Fruit fly (Drosophila melanogaster) whole organism, embryonic: ENCODE results near the gene p24-2.

Experiments
- B-H2 ChIP-seq: fragments of 200-800 bp; sonication (Bioruptor generic); optimal IDR thresholded peaks from 2 replicates; lab custom pipeline; 2018; ENCODE audit warnings: missing biosample characterization, mild to moderate bottlenecking, missing genetic modification characterization
- CG10565 ChIP-seq: fragments of 200-800 bp; sonication (Bioruptor generic); optimal IDR thresholded peaks from 3 replicates; lab custom pipeline; 2016; ENCODE audit warnings: missing biosample characterization, mild to moderate bottlenecking, missing genetic modification characterization
- CG11456 ChIP-seq: fragments of 200-800 bp; sonication (Bioruptor generic); IDR thresholded peaks from 3 replicates; pipeline ENCODE4 v1.3.6; 2022; ENCODE audit warnings: missing biosample characterization, missing genetic modification characterization
- CG13775 ChIP-seq: fragments of 200-800 bp; sonication (Bioruptor generic); optimal IDR thresholded peaks from 3 replicates; lab custom pipeline; 2017; ENCODE audit warnings: missing biosample characterization, mild to moderate bottlenecking, missing genetic modification characterization
- CG16815 ChIP-seq: fragments of 200-800 bp; sonication (Bioruptor generic); optimal IDR thresholded peaks from 3 replicates; lab custom pipeline; 2017; ENCODE audit warnings: missing biosample characterization, mild to moderate bottlenecking, missing genetic modification characterization
- CG17802 ChIP-seq: fragments of 200-800 bp; sonication (Bioruptor generic); optimal IDR thresholded peaks from 2 replicates; lab custom pipeline; 2018; ENCODE audit warnings: missing biosample characterization, mild to moderate bottlenecking, missing genetic modification characterization, moderate library complexity
- CG18599 ChIP-seq: fragments of 200-800 bp; sonication (Bioruptor generic); optimal IDR thresholded peaks from 3 replicates; lab custom pipeline; 2017; ENCODE audit warnings: missing biosample characterization, missing genetic modification characterization, mild to moderate bottlenecking, moderate library complexity, missing genetic modification reagents
- CG2678 ChIP-seq: fragments of 200-800 bp; sonication (Bioruptor generic); optimal IDR thresholded peaks from 3 replicates; lab custom pipeline; 2019; ENCODE audit warnings: missing biosample characterization, mild to moderate bottlenecking, missing genetic modification characterization, moderate library complexity
- CG2889 ChIP-seq: fragments of 200-800 bp; sonication (Bioruptor generic); IDR thresholded peaks from 3 replicates; pipeline ENCODE4 v1.3.6; 2022; ENCODE audit warnings: missing biosample characterization, missing genetic modification characterization
- CG33557 ChIP-seq: fragments of 200-800 bp; sonication (Bioruptor generic); optimal IDR thresholded peaks from 2 replicates; lab custom pipeline; 2019; ENCODE audit warnings: missing biosample characterization, mild to moderate bottlenecking, missing genetic modification characterization, moderate library complexity
- CG34376 ChIP-seq: fragments of 200-800 bp; sonication (Bioruptor generic); optimal IDR thresholded peaks from 2 replicates; lab custom pipeline; 2018; ENCODE audit warnings: missing biosample characterization, mild to moderate bottlenecking, missing genetic modification characterization
- CG4282 ChIP-seq: fragments of 200-800 bp; sonication (Bioruptor generic); optimal IDR thresholded peaks from 2 replicates; lab custom pipeline; 2016; ENCODE audit warnings: missing biosample characterization, missing genetic modification characterization
- CG4328 ChIP-seq: fragments of 200-800 bp; sonication (Bioruptor generic); optimal IDR thresholded peaks from 3 replicates; lab custom pipeline; 2017; ENCODE audit warnings: missing biosample characterization, missing genetic modification reagents, missing genetic modification characterization
- CG4424 ChIP-seq: fragments of 200-800 bp; sonication (Bioruptor generic); optimal IDR thresholded peaks from 3 replicates; lab custom pipeline; 2016; ENCODE audit warnings: missing biosample characterization, missing genetic modification characterization
- CG4707 ChIP-seq: fragments of 200-800 bp; sonication (Bioruptor generic); optimal IDR thresholded peaks from 2 replicates; lab custom pipeline; 2018; ENCODE audit warnings: missing biosample characterization, mild to moderate bottlenecking, missing genetic modification characterization, moderate library complexity
- CG5245 ChIP-seq: fragments of 200-800 bp; sonication (Bioruptor generic); optimal IDR thresholded peaks from 3 replicates; lab custom pipeline; 2016; ENCODE audit warnings: missing biosample characterization, missing genetic modification characterization
- CG7556 ChIP-seq: fragments of 200-800 bp; sonication (Bioruptor generic); optimal IDR thresholded peaks from 2 replicates; lab custom pipeline; 2017; ENCODE audit warnings: missing biosample characterization, mild to moderate bottlenecking, missing genetic modification characterization
- CG7786 ChIP-seq: fragments of 200-800 bp; sonication (Bioruptor generic); optimal IDR thresholded peaks from 2 replicates; lab custom pipeline; 2016; ENCODE audit warnings: missing biosample characterization, missing genetic modification characterization
- CG7987 ChIP-seq: fragments of 200-800 bp; sonication (Bioruptor generic); optimal IDR thresholded peaks from 2 replicates; lab custom pipeline; 2018; ENCODE audit warnings: missing biosample characterization, mild to moderate bottlenecking, missing genetic modification characterization, moderate library complexity
- CG8765 ChIP-seq: fragments of 200-800 bp; sonication (Bioruptor generic); IDR thresholded peaks from 2 replicates; pipeline ENCODE4 v1.3.6; 2022; ENCODE audit warnings: missing biosample characterization, missing genetic modification characterization
- CG9437 ChIP-seq: fragments of 200-800 bp; sonication (Bioruptor generic); optimal IDR thresholded peaks from 2 replicates; lab custom pipeline; 2018; ENCODE audit warnings: missing biosample characterization, mild to moderate bottlenecking, missing genetic modification characterization
- CHES-1-like ChIP-seq: fragments of 200-800 bp; sonication (Bioruptor generic); optimal IDR thresholded peaks from 2 replicates; lab custom pipeline; 2016; ENCODE audit warnings: missing biosample characterization, missing genetic modification characterization
- CTCF ChIP-seq: fragments of 200-800 bp; sonication (Bioruptor generic); optimal IDR thresholded peaks from 2 replicates; lab custom pipeline; 2017; ENCODE audit warnings: missing biosample characterization, mild to moderate bottlenecking, missing genetic modification characterization, moderate library complexity
- Camta ChIP-seq: fragments of 200-800 bp; sonication (Bioruptor generic); optimal IDR thresholded peaks from 2 replicates; lab custom pipeline; 2016; ENCODE audit warnings: missing biosample characterization, missing genetic modification characterization
- CoRest ChIP-seq: fragments of 200-800 bp; sonication (Bioruptor generic); optimal IDR thresholded peaks from 3 replicates; lab custom pipeline; 2018; ENCODE audit warnings: missing biosample characterization, mild to moderate bottlenecking, missing genetic modification characterization, moderate library complexity
- H2.0 ChIP-seq: fragments of 200-800 bp; sonication (Bioruptor generic); IDR thresholded peaks from 2 replicates; pipeline ENCODE4 v1.3.6; 2022; ENCODE audit warnings: missing biosample characterization, missing genetic modification characterization
- Hr3 ChIP-seq: fragments of 200-800 bp; sonication (Bioruptor generic); optimal IDR thresholded peaks from 3 replicates; lab custom pipeline; 2016; ENCODE audit warnings: missing biosample characterization, missing genetic modification characterization
- Hsf ChIP-seq: fragments of 200-800 bp; sonication (Bioruptor generic); optimal IDR thresholded peaks from 3 replicates; lab custom pipeline; 2016; ENCODE audit warnings: missing biosample characterization, missing genetic modification characterization
- Nf-YB ChIP-seq: fragments of 200-800 bp; sonication (Bioruptor generic); optimal IDR thresholded peaks from 3 replicates; lab custom pipeline; 2019; ENCODE audit warnings: missing biosample characterization, mild to moderate bottlenecking, missing genetic modification characterization, moderate library complexity
- Opbp ChIP-seq: fragments of 200-800 bp; sonication (Bioruptor generic); IDR thresholded peaks from 3 replicates; pipeline ENCODE4 v1.3.6; 2022; ENCODE audit warnings: missing biosample characterization, missing genetic modification characterization; ENCODE audit not compliant: partially characterized antibody
- Optix ChIP-seq: fragments of 200-800 bp; sonication (Bioruptor generic); IDR thresholded peaks from 3 replicates; pipeline ENCODE4 v1.3.6; 2022; ENCODE audit warnings: missing biosample characterization, missing genetic modification characterization
- Sox100B ChIP-seq: fragments of 200-800 bp; sonication (Bioruptor generic); optimal IDR thresholded peaks from 3 replicates; lab custom pipeline; 2018; ENCODE audit warnings: missing biosample characterization, mild to moderate bottlenecking, missing genetic modification characterization
- YL-1 ChIP-seq: fragments of 200-800 bp; sonication (Bioruptor generic); optimal IDR thresholded peaks from 3 replicates; lab custom pipeline; 2017; ENCODE audit warnings: missing biosample characterization, mild to moderate bottlenecking, missing genetic modification characterization
- br ChIP-seq: fragments of >200 bp; optimal IDR thresholded peaks from 2 replicates; lab custom pipeline; 2017
- btn ChIP-seq: fragments of 200-800 bp; sonication (Bioruptor generic); optimal IDR thresholded peaks from 2 replicates; lab custom pipeline; 2016; ENCODE audit warnings: missing biosample characterization, missing genetic modification characterization
- crol ChIP-seq: fragments of 200-800 bp; sonication (Bioruptor generic); IDR thresholded peaks from 2 replicates; pipeline ENCODE4 v1.3.6; 2022; ENCODE audit warnings: missing biosample characterization, missing genetic modification characterization
- gro ChIP-seq: fragments of 200-800 bp; sonication (Bioruptor generic); optimal IDR thresholded peaks from 2 replicates; lab custom pipeline; 2016; ENCODE audit warnings: missing biosample characterization, missing genetic modification characterization
- gt ChIP-seq: fragments of 200-800 bp; sonication (Bioruptor generic); IDR thresholded peaks from 2 replicates; pipeline ENCODE4 v1.3.6; 2022; ENCODE audit warnings: missing biosample characterization, missing genetic modification characterization
- lilli ChIP-seq: fragments of 200-800 bp; sonication (Bioruptor generic); optimal IDR thresholded peaks from 3 replicates; lab custom pipeline; 2016; ENCODE audit warnings: missing biosample characterization, missing genetic modification characterization
- nau ChIP-seq: fragments of 200-800 bp; sonication (Bioruptor generic); optimal IDR thresholded peaks from 3 replicates; lab custom pipeline; 2017; ENCODE audit warnings: missing biosample characterization, mild to moderate bottlenecking, missing genetic modification characterization, missing genetic modification reagents
- p53 ChIP-seq: fragments of 200-800 bp; sonication (Bioruptor generic); optimal IDR thresholded peaks from 2 replicates; lab custom pipeline; 2016; ENCODE audit warnings: missing biosample characterization, missing genetic modification characterization
- pb ChIP-seq: fragments of 200-800 bp; sonication (Bioruptor generic); optimal IDR thresholded peaks from 3 replicates; lab custom pipeline; 2016; ENCODE audit warnings: missing biosample characterization, missing genetic modification characterization
- pnt ChIP-seq: fragments of 200-800 bp; sonication (Bioruptor generic); optimal IDR thresholded peaks from 3 replicates; lab custom pipeline; 2016; ENCODE audit warnings: missing biosample characterization, missing genetic modification characterization
- pros ChIP-seq: fragments of 200-800 bp; sonication (Bioruptor generic); optimal IDR thresholded peaks from 3 replicates; lab custom pipeline; 2019; ENCODE audit warnings: missing biosample characterization, mild to moderate bottlenecking, missing genetic modification characterization, moderate library complexity
- pzg ChIP-seq: fragments of 200-800 bp; sonication (Bioruptor generic); optimal IDR thresholded peaks from 3 replicates; lab custom pipeline; 2018; ENCODE audit warnings: missing biosample characterization, mild to moderate bottlenecking, missing genetic modification characterization, moderate library complexity
- sens ChIP-seq: fragments of 200-800 bp; sonication (Bioruptor generic); peaks from one replicate; lab custom pipeline; 2016; ENCODE audit warnings: missing biosample characterization, missing genetic modification characterization
- sim ChIP-seq: fragments of 200-800 bp; sonication (Bioruptor generic); IDR thresholded peaks from 2 replicates; pipeline ENCODE4 v1.3.6; 2022; ENCODE audit warnings: missing biosample characterization, missing genetic modification characterization
- sug ChIP-seq: fragments of 200-800 bp; optimal IDR thresholded peaks from 2 replicates; lab custom pipeline; 2019; ENCODE audit warnings: missing biosample characterization, mild to moderate bottlenecking, missing genetic modification characterization, moderate library complexity
- tgo ChIP-seq: fragments of 200-800 bp; sonication (Bioruptor generic); IDR thresholded peaks from 3 replicates; pipeline ENCODE4 v1.3.6; 2022; ENCODE audit warnings: missing biosample characterization, missing genetic modification characterization
- tup ChIP-seq: fragments of 200-800 bp; sonication (Bioruptor generic); optimal IDR thresholded peaks from 2 replicates; lab custom pipeline; 2016; ENCODE audit warnings: missing biosample characterization, mild to moderate bottlenecking, missing genetic modification characterization, moderate library complexity
- vfl ChIP-seq: fragments of 200-800 bp; sonication (Bioruptor generic); optimal IDR thresholded peaks from 2 replicates; lab custom pipeline; 2016; ENCODE audit warnings: missing biosample characterization, missing genetic modification characterization
- zf30C ChIP-seq: fragments of 200-800 bp; sonication (Bioruptor generic); optimal IDR thresholded peaks from 3 replicates; lab custom pipeline; 2018; ENCODE audit warnings: missing biosample characterization, mild to moderate bottlenecking, missing genetic modification characterization
- zfh2 ChIP-seq: fragments of 200-800 bp; sonication (Bioruptor generic); optimal IDR thresholded peaks from 2 replicates; lab custom pipeline; 2016; ENCODE audit warnings: missing biosample characterization, missing genetic modification characterization

The p24-2 gene

dm6 chr3R:9702567-9702966, 10.0 kb upstream of the p24-2 start:
- TF ChIP-seq vfl (peak; percentile 81), CG13775 (GFP tag; lab: Kevin White, UChicago) (peak; percentile 73), Opbp (no peak), sens (GFP tag; lab: Kevin White, UChicago) (peak; percentile 98), CHES-1-like (GFP tag; lab: Kevin White, UChicago) (peak; percentile 79), CTCF (GFP tag; lab: Kevin White, UChicago) (peak; percentile 54), zf30C (GFP tag; lab: Kevin White, UChicago) (no peak), CG2889 (GFP tag; lab: Robert Waterston, UW) (no peak), YL-1 (GFP tag; lab: Kevin White, UChicago) (peak; percentile 75), gt (GFP tag; lab: Robert Waterston, UW) (no peak), zfh2 (GFP tag; lab: Kevin White, UChicago) (peak; percentile 77), br (no peak), CG33557 (GFP tag; lab: Kevin White, UChicago) (peak; percentile 42), tgo (GFP tag; lab: Robert Waterston, UW) (no peak), CG4424 (GFP tag; lab: Kevin White, UChicago) (peak; percentile 88), Hsf (GFP tag; lab: Kevin White, UChicago) (peak; percentile 89), sim (GFP tag; lab: Robert Waterston, UW) (no peak), pb (GFP tag; lab: Kevin White, UChicago) (peak; percentile 58), pros (GFP tag; lab: Kevin White, UChicago) (no peak), Nf-YB (GFP tag; lab: Kevin White, UChicago) (peak; percentile 76), CG7556 (GFP tag; lab: Kevin White, UChicago) (peak; percentile 82), pnt (GFP tag; lab: Kevin White, UChicago) (peak; percentile 73), crol (GFP tag; lab: Robert Waterston, UW) (no peak), CG34376 (GFP tag; lab: Kevin White, UChicago) (peak; percentile 65), CoRest (peak; percentile 90), Camta (peak; percentile 82), CG18599 (GFP tag; lab: Kevin White, UChicago) (peak; percentile 92), CG7987 (GFP tag; lab: Kevin White, UChicago) (peak; percentile 86), CG11456 (no peak), nau (peak; percentile 90), CG4707 (GFP tag; lab: Kevin White, UChicago) (peak; percentile 81), p53 (peak; percentile 42), tup (GFP tag; lab: Kevin White, UChicago) (peak; percentile 65), Optix (no peak), sug (tag; lab: Kevin White, UChicago) (peak; percentile 60), CG17802 (tag; lab: Kevin White, UChicago) (peak; percentile 69), CG4282 (GFP tag; lab: Kevin White, UChicago) (peak; percentile 49), btn (GFP tag; lab: Kevin White, UChicago) (peak; percentile 46), lilli (peak; percentile 94), CG10565 (GFP tag; lab: Kevin White, UChicago) (peak; percentile 55), CG7786 (GFP tag; lab: Kevin White, UChicago) (peak; percentile 61), CG9437 (GFP tag; lab: Kevin White, UChicago) (peak; percentile 78), CG8765 (GFP tag; lab: Robert Waterston, UW) (no peak), CG2678 (peak; percentile 93), H2.0 (GFP tag; lab: Robert Waterston, UW) (no peak), CG4328 (GFP tag; lab: Kevin White, UChicago) (peak; percentile 55), Sox100B (GFP tag; lab: Kevin White, UChicago) (peak; percentile 86), pzg (peak; percentile 6), CG16815 (GFP tag; lab: Kevin White, UChicago) (peak; percentile 62), gro (peak; percentile 89), Hr3 (GFP tag; lab: Kevin White, UChicago) (peak; percentile 82), B-H2 (GFP tag; lab: Kevin White, UChicago) (peak; percentile 60), CG5245 (GFP tag; lab: Kevin White, UChicago) (peak; percentile 84)
